Worm (Caenorhabditis elegans): ENCODE measurements around the gene cox-17.
A peak's percentile ranks its signal among the peaks of the same experiment; 100 is the strongest.

cox-17 gene

DNA sequence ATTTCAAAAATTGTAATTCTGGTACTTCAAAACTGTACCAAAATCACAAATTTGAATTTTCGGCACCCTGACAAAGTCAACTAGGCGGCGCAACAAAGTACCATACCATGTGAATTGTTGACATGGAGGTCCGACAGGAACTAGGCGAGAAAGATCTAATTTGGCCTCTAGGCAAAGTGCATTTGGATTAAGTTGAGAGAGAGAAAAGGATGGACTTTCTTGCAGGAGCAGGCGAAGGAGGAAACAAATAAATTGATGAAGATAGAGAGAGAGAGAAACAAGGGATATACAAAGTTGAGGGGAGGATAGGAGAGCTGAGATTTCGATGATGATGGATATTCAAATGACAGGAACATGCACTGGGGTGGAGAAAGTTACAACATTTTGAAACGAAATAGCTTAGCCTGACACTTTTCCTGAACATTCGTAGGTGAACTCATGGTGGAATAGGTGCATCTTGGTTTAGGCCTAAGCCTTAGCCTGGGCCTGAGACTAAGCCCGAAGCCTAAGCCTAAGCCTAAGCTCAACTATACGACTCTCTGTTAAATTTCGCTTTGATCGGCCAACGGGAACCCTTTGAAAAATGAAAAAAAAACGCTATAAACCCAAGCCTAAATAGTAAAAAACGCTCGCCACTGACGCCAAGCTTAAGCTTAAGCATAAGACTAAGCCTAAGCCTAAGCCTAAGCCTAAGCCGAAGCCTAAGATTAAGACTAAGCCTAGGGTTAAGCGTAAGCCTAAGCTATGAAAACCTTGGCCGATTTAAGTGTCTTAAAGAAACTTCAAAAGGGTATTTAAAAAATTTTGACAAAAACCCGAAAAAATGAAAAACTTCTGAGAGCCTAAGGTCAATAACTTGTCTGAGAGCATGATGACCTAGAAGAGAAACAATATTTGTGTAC is 18.3 kb downstream of the cox-17 start:
- TF ChIP-seq mml-1 (tag; optimal IDR thresholded peaks at IDR 0.05) (no peak), lin-39 (tag; optimal IDR thresholded peaks at IDR 0.05) (no peak), nhr-11 (tag; optimal IDR thresholded peaks at IDR 0.05) (no peak), nhr-28 (tag; optimal IDR thresholded peaks at IDR 0.05) (no peak)

ce11 chrIII:209695-210091 is 18.9 kb downstream of the cox-17 start, which contains the start of gene klp-20:
Gene klp-20 (plus strand): TSS chrIII:209992.
- no peak for TF ChIP-seq mml-1 (tag; optimal IDR thresholded peaks at IDR 0.05)
- no peak for TF ChIP-seq lsy-12 (tag; optimal IDR thresholded peaks at IDR 0.05)
- no peak for TF ChIP-seq nhr-76 (tag; optimal IDR thresholded peaks at IDR 0.05)
- no peak for TF ChIP-seq elt-2 (tag; optimal IDR thresholded peaks at IDR 0.05)
- TF ChIP-seq egl-5 (tag; optimal IDR thresholded peaks at IDR 0.05), result no peak
- TF ChIP-seq egl-27 (tag; optimal IDR thresholded peaks at IDR 0.05), result no peak
- TF ChIP-seq unc-62 (GFP tag; optimal IDR thresholded peaks at IDR 0.05), result no peak
- TF ChIP-seq fkh-10 (GFP tag; optimal IDR thresholded peaks at IDR 0.05), result no peak
- no peak for TF ChIP-seq lin-15B (tag; optimal IDR thresholded peaks at IDR 0.05)
- TF ChIP-seq nhr-23 (tag; optimal IDR thresholded peaks at IDR 0.05), result no peak

DNA sequence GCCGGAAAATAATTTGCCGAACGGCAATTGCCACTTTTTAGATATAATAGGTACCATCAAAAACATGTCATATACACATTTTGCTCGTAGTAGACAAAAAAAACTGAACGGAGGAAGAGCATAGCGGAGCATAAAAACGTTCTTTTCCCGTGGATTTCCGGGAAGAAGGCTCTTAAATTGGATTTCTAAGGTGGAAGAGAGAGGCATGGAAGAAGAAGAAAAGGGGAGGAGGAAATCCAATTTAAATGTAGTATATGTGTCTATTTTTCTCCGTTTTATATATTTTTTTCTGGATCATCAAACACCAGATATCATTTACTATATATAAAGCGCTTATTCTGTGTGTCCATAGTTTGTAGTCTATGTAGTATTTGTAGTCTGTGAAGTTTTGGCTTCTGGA is 20.6 kb downstream of the cox-17 start:
- TF ChIP-seq mml-1 (tag; optimal IDR thresholded peaks at IDR 0.05) (no peak), nhr-12 (tag; optimal IDR thresholded peaks at IDR 0.05) (no peak), ceh-28 (tag; optimal IDR thresholded peaks at IDR 0.05) (no peak), snpc-4 (tag; optimal IDR thresholded peaks at IDR 0.05) (no peak), egl-27 (tag; optimal IDR thresholded peaks at IDR 0.05) (no peak), ztf-4 (tag; optimal IDR thresholded peaks at IDR 0.05) (no peak), hmg-11 (tag; optimal IDR thresholded peaks at IDR 0.05) (no peak), daf-12 (tag; optimal IDR thresholded peaks at IDR 0.05) (no peak), ZK546.5 (tag; optimal IDR thresholded peaks at IDR 0.05) (no peak), aly-2 (tag; optimal IDR thresholded peaks at IDR 0.05) (no peak), egl-5 (tag; optimal IDR thresholded peaks at IDR 0.05) (no peak), mdl-1 (tag; optimal IDR thresholded peaks at IDR 0.05) (no peak), nhr-11 (tag; optimal IDR thresholded peaks at IDR 0.05) (no peak), lsy-12 (tag; optimal IDR thresholded peaks at IDR 0.05) (no peak), zag-1 (tag; optimal IDR thresholded peaks at IDR 0.05) (no peak), elt-2 (tag; optimal IDR thresholded peaks at IDR 0.05) (no peak), fos-1 (tag; optimal IDR thresholded peaks at IDR 0.05) (no peak)

DNA sequence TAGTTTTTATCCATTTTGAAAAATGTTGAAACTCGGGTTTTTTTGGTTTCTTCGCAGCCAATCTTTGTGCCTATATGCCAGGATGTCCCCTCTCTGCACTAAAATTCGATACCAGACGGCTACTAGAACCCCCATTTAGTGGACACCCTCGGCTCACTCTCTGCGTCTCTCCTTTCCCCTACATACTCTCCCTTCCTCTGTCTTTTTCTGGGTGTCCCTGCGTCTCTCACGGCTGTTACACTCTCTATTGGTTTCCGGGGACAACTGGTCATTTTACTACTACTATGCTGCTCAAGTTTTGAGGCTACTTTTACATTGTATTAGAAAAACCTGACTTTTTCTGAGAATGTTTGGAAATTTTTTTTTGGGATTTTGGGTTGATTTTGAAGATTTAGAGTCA is 29.6 kb downstream of the cox-17 start:
- TF ChIP-seq fkh-2 (tag; optimal IDR thresholded peaks at IDR 0.05) (no peak), fkh-10 (GFP tag; optimal IDR thresholded peaks at IDR 0.05) (no peak), nhr-77 (tag; optimal IDR thresholded peaks at IDR 0.05) (no peak), nfya-1 (tag; optimal IDR thresholded peaks at IDR 0.05; ENCODE audit: insufficient read depth) (peak; percentile 2), egl-27 (tag; optimal IDR thresholded peaks at IDR 0.05) (no peak), hmg-11 (tag; optimal IDR thresholded peaks at IDR 0.05) (peak; percentile 57)

DNA sequence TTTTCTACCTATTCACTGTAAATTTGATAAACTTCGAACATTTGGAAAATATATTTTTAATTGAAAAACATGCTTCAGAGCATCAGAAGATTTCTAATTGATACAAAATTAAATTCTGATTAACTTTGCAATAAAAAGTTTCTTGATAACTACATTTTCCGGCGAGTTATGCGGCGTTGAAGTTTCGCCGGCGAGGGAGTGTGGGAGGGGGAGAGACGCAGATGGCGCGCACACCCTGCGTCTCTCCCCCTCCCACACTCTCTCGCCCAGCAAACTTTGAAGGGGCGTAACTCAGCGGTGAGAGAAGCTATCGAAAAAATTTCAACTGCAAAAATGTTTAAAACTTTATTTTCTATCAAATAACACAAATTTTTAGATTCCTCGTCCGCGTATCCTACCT is 31.7 kb downstream of the cox-17 start:
- TF ChIP-seq mml-1 (tag; optimal IDR thresholded peaks at IDR 0.05) (no peak), fkh-10 (GFP tag; optimal IDR thresholded peaks at IDR 0.05) (no peak), tbx-2 (tag; optimal IDR thresholded peaks at IDR 0.05) (no peak), nhr-23 (tag; optimal IDR thresholded peaks at IDR 0.05) (no peak), unc-62 (GFP tag; optimal IDR thresholded peaks at IDR 0.05) (no peak), elt-3 (tag; optimal IDR thresholded peaks at IDR 0.05) (no peak), R02D3.7 (tag; optimal IDR thresholded peaks at IDR 0.05) (no peak)

ce11 chrIII:227033-227432 is 36.2 kb downstream of the cox-17 start:
- TF ChIP-seq snpc-4 (tag; optimal IDR thresholded peaks at IDR 0.05) (no peak), lsy-12 (tag; optimal IDR thresholded peaks at IDR 0.05) (no peak), pqm-1 (tag; optimal IDR thresholded peaks at IDR 0.05) (no peak), aly-2 (tag; optimal IDR thresholded peaks at IDR 0.05) (no peak), nhr-23 (tag; optimal IDR thresholded peaks at IDR 0.05) (no peak), nhr-25 (tag; optimal IDR thresholded peaks at IDR 0.05) (no peak), nhr-76 (tag; optimal IDR thresholded peaks at IDR 0.05) (no peak), ZK546.5 (tag; optimal IDR thresholded peaks at IDR 0.05) (no peak), egl-27 (tag; optimal IDR thresholded peaks at IDR 0.05) (no peak), fkh-10 (GFP tag; optimal IDR thresholded peaks at IDR 0.05) (no peak)
